Worm (Caenorhabditis elegans) whole organism, L1 larva: ENCODE results near the gene C49F5.8.

Experiments used
- C04F5.9 ChIP-seq: sonication (generic microtip); optimal IDR thresholded peaks from 2 replicates; lab custom pipeline; 2016; ENCODE audit warnings: missing genetic modification characterization, missing compliant biosample characterization
- C34B4.2 ChIP-seq: sonication (generic microtip); optimal IDR thresholded peaks from 2 replicates; lab custom pipeline; 2017; ENCODE audit warnings: mild to moderate bottlenecking, missing genetic modification characterization, missing compliant biosample characterization
- F16B12.6 ChIP-seq: fragments of 150-350 bp; optimal IDR thresholded peaks from 2 replicates; lab custom pipeline; 2014; ENCODE audit warnings: missing biosample characterization, missing genetic modification characterization
- blmp-1 ChIP-seq: fragments of 150-350 bp; optimal IDR thresholded peaks from 2 replicates; lab custom pipeline; 2014; ENCODE audit warnings: missing biosample characterization, missing genetic modification characterization
- ceh-82 ChIP-seq, 3 experiments: fragments of 150-350 bp in 1 of 3; sonication (generic microtip) in 2 of 3; optimal IDR thresholded peaks; 2 replicates each; lab custom pipeline; 2014 to 2017; ENCODE audit warnings: missing biosample characterization in 3 of 3, missing genetic modification characterization in 3 of 3
- ceh-88 ChIP-seq: fragments of 200-800 bp; sonication (Bioruptor generic); IDR thresholded peaks from 2 replicates; pipeline ENCODE4 v1.3.6; 2022; ENCODE audit warnings: missing genetic modification characterization, missing compliant biosample characterization
- ceh-90 ChIP-seq: sonication (generic microtip); optimal IDR thresholded peaks from 2 replicates; lab custom pipeline; 2016; ENCODE audit warnings: missing genetic modification characterization, missing compliant biosample characterization
- dpl-1 ChIP-seq, 3 experiments: fragments of 150-350 bp in 2 of 3; sonication (generic microtip) in 1 of 3; optimal IDR thresholded peaks; 2 replicates each; lab custom pipeline; 2014 to 2017; ENCODE audit warnings: missing biosample characterization in 3 of 3, missing genetic modification characterization in 3 of 3, missing genetic modification reagents in 3 of 3
- dsc-1 ChIP-seq: sonication (generic microtip); optimal IDR thresholded peaks from 2 replicates; lab custom pipeline; 2016; ENCODE audit warnings: mild to moderate bottlenecking, missing genetic modification characterization, missing compliant biosample characterization
- efl-1 ChIP-seq, 4 experiments: fragments of 150-350 bp; optimal IDR thresholded peaks in 3 of 4; peaks in 1 of 4; 1 replicate in 1 of 4; 2 replicates in 3 of 4; lab custom pipeline; 2014; ENCODE audit warnings: missing biosample characterization in 2 of 4, missing genetic modification characterization in 2 of 4, missing genetic modification reagents in 2 of 4
- efl-3 ChIP-seq: fragments of 200-800 bp; sonication (Bioruptor generic); optimal IDR thresholded peaks from 2 replicates; lab custom pipeline; 2018; ENCODE audit warnings: mild to moderate bottlenecking, missing genetic modification characterization, missing compliant biosample characterization
- egl-13 ChIP-seq: sonication (generic microtip); optimal IDR thresholded peaks from 2 replicates; lab custom pipeline; 2016; ENCODE audit warnings: missing genotype, missing genetic modification reagents, missing genetic modification characterization, missing compliant biosample characterization
- egl-27 ChIP-seq, 2 experiments: fragments of 150-350 bp in 1 of 2; sonication (generic microtip); optimal IDR thresholded peaks; 3 replicates each; lab custom pipeline; 2017 to 2018; ENCODE audit warnings: missing biosample characterization in 2 of 2, missing genetic modification characterization in 2 of 2, missing genetic modification reagents in 2 of 2
- elt-2 ChIP-seq: sonication (generic microtip); optimal IDR thresholded peaks from 2 replicates; lab custom pipeline; 2016; ENCODE audit warnings: missing genetic modification characterization, mild to moderate bottlenecking, inconsistent platforms, missing compliant biosample characterization, missing genetic modification reagents
- elt-3 ChIP-seq, 6 experiments: fragments of 150-350 bp in 1 of 6; sonication (generic microtip); optimal IDR thresholded peaks; 2 replicates each; lab custom pipeline; 2017 to 2018; ENCODE audit warnings: missing biosample characterization in 6 of 6, missing genetic modification characterization in 6 of 6, inconsistent platforms in 1 of 6
- fkh-10 ChIP-seq: sonication (generic microtip); optimal IDR thresholded peaks from 2 replicates; lab custom pipeline; 2017; ENCODE audit warnings: missing biosample characterization, missing genetic modification reagents, missing genetic modification characterization
- fkh-4 ChIP-seq: sonication (generic microtip); optimal IDR thresholded peaks from 2 replicates; lab custom pipeline; 2016; ENCODE audit warnings: missing compliant biosample characterization, missing genetic modification characterization, borderline replicate concordance
- fos-1 ChIP-seq: fragments of 150-350 bp; optimal IDR thresholded peaks from 2 replicates; lab custom pipeline; 2014; ENCODE audit warnings: missing biosample characterization, missing genetic modification characterization
- hlh-17 ChIP-seq: fragments of 200-800 bp; sonication (Bioruptor generic); optimal IDR thresholded peaks from 2 replicates; lab custom pipeline; 2018; ENCODE audit warnings: missing genetic modification characterization, mild to moderate bottlenecking, missing compliant biosample characterization, moderate library complexity, borderline replicate concordance
- lin-15B ChIP-seq: fragments of 150-350 bp; sonication (generic microtip); optimal IDR thresholded peaks from 3 replicates; lab custom pipeline; 2014; ENCODE audit warnings: missing biosample characterization, missing genetic modification characterization
- lsy-2 ChIP-seq, 2 experiments: fragments of 150-350 bp; optimal IDR thresholded peaks; 2 replicates each; lab custom pipeline; 2014; ENCODE audit warnings: missing biosample characterization in 2 of 2, missing genetic modification characterization in 2 of 2
- nhr-20 ChIP-seq: sonication (generic microtip); optimal IDR thresholded peaks from 2 replicates; lab custom pipeline; 2016; ENCODE audit warnings: mild to moderate bottlenecking, missing genetic modification characterization, missing compliant biosample characterization
- nhr-237 ChIP-seq: fragments of 150-350 bp; optimal IDR thresholded peaks from 2 replicates; lab custom pipeline; 2014; ENCODE audit warnings: missing biosample characterization, missing genetic modification characterization
- nhr-28 ChIP-seq: fragments of 150-350 bp; optimal IDR thresholded peaks from 2 replicates; lab custom pipeline; 2014; ENCODE audit warnings: missing biosample characterization, missing genetic modification characterization
- nhr-47 ChIP-seq: sonication (generic microtip); optimal IDR thresholded peaks from 2 replicates; lab custom pipeline; 2016; ENCODE audit warnings: mild to moderate bottlenecking, missing genetic modification characterization, moderate library complexity, missing compliant biosample characterization
- nhr-71 ChIP-seq: sonication (generic microtip); optimal IDR thresholded peaks from 2 replicates; lab custom pipeline; 2016; ENCODE audit warnings: mild to moderate bottlenecking, missing genetic modification characterization, moderate library complexity, missing compliant biosample characterization
- nhr-76 ChIP-seq: sonication (generic microtip); optimal IDR thresholded peaks from 2 replicates; lab custom pipeline; 2017; ENCODE audit warnings: missing biosample characterization, missing genetic modification characterization
- nhr-84 ChIP-seq: sonication (generic microtip); optimal IDR thresholded peaks from 2 replicates; lab custom pipeline; 2017; ENCODE audit warnings: missing biosample characterization, missing genetic modification characterization
- nhr-85 ChIP-seq: sonication (generic microtip); peaks from one replicate; lab custom pipeline; 2016; ENCODE audit warnings: missing genetic modification characterization, inconsistent platforms, missing compliant biosample characterization
- nhr-90 ChIP-seq: sonication (generic microtip); optimal IDR thresholded peaks from 2 replicates; lab custom pipeline; 2016; ENCODE audit warnings: mild to moderate bottlenecking, missing genetic modification characterization, missing compliant biosample characterization; ENCODE audit not compliant: poor library complexity
- pax-3 ChIP-seq: fragments of 200-800 bp; sonication (Bioruptor generic); optimal IDR thresholded peaks from 2 replicates; lab custom pipeline; 2018; ENCODE audit warnings: mild to moderate bottlenecking, missing genetic modification characterization, moderate library complexity, missing compliant biosample characterization
- pqm-1 ChIP-seq: sonication (generic microtip); optimal IDR thresholded peaks from 3 replicates; lab custom pipeline; 2017; ENCODE audit warnings: missing biosample characterization, missing genetic modification characterization
- skn-1 ChIP-seq: fragments of 150-350 bp; optimal IDR thresholded peaks from 2 replicates; lab custom pipeline; 2014; ENCODE audit warnings: missing biosample characterization, missing genetic modification characterization
- snpc-4 ChIP-seq: fragments of 150-350 bp; optimal IDR thresholded peaks from 2 replicates; lab custom pipeline; 2014; ENCODE audit warnings: missing biosample characterization, missing genetic modification characterization
- snu-23 ChIP-seq: sonication (generic microtip); optimal IDR thresholded peaks from 2 replicates; lab custom pipeline; 2016; ENCODE audit warnings: missing genetic modification characterization, missing compliant biosample characterization
- sptf-1 ChIP-seq: fragments of 150-350 bp; optimal IDR thresholded peaks from 2 replicates; lab custom pipeline; 2014; ENCODE audit warnings: missing biosample characterization, missing genetic modification characterization
- tbx-2 ChIP-seq: sonication (generic microtip); optimal IDR thresholded peaks from 2 replicates; lab custom pipeline; 2016; ENCODE audit warnings: missing genetic modification characterization, missing compliant biosample characterization
- tlp-1 ChIP-seq: fragments of 150-350 bp; optimal IDR thresholded peaks from 2 replicates; lab custom pipeline; 2014; ENCODE audit warnings: missing biosample characterization, missing genetic modification characterization
- unc-98 ChIP-seq: fragments of 200-800 bp; sonication (Bioruptor generic); IDR thresholded peaks from 2 replicates; pipeline ENCODE4 v1.3.6; 2022; ENCODE audit warnings: missing genetic modification characterization, missing compliant biosample characterization
- vab-15 ChIP-seq: sonication (generic microtip); optimal IDR thresholded peaks from 2 replicates; lab custom pipeline; 2017; ENCODE audit warnings: missing genotype, mild to moderate bottlenecking, missing genetic modification characterization, missing compliant biosample characterization
- zip-4 ChIP-seq: fragments of 200-800 bp; sonication (Bioruptor generic); optimal IDR thresholded peaks from 2 replicates; lab custom pipeline; 2018; ENCODE audit warnings: mild to moderate bottlenecking, missing genetic modification characterization, moderate library complexity, missing compliant biosample characterization

The C49F5.8 gene

DNA sequence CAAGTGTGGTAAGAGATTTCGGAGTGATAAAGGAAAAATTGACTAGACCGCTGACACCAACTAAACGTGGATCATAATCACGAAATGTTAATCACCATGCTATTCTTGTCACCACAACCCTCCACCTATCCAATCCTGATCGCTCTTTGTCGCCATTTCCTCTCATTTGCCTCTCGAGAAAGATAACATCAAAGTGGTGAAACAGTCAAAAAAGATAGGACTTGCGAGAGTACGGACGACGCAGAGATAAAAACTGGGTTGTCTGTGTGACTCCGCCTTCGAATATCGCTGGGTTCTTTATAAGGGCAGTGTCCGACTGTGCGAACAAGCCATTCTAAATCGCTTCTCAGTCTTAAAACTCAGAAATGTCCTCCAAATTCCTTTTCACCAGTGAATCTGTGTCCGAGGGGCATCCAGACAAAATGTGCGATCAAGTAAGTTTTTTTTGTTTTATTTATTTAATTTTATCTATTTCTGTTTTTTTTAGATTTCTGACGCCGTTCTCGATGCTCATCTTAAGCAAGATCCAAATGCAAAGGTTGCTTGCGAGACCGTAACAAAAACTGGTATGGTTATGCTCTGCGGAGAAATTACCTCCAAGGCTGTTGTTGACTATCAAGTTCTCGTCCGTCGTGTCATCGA, 5.8 kb downstream of the C49F5.8 start, which contains the start of gene sams-1 (continued):
- TF ChIP-seq unc-98 (GFP tag; lab: Robert Waterston, UW) = no peak
- no peak for TF ChIP-seq nhr-28 (tag; lab: Kevin White, UChicago)
- TF ChIP-seq nhr-71 = peak; percentile 16
- no peak for TF ChIP-seq nhr-237 (tag; lab: Kevin White, UChicago)
- no peak for TF ChIP-seq F16B12.6 (tag; lab: Kevin White, UChicago)
- TF ChIP-seq C04F5.9 (tag; lab: Kevin White, UChicago) = no peak
- no peak for TF ChIP-seq ceh-90 (tag; lab: Kevin White, UChicago)
- no peak for TF ChIP-seq pax-3 (tag; lab: Kevin White, UChicago)
- no peak for TF ChIP-seq nhr-76 (tag; lab: Kevin White, UChicago)
- no peak for TF ChIP-seq efl-3
- TF ChIP-seq lsy-2 (tag; optimal IDR thresholded peaks at IDR 0.05; lab: Kevin White, UChicago) = no peak
- TF ChIP-seq elt-2 (tag; lab: Kevin White, UChicago) = peak; percentile 50
- peak; percentile 23 for TF ChIP-seq nhr-47 (tag; lab: Kevin White, UChicago)
- no peak for TF ChIP-seq tlp-1
- no peak for TF ChIP-seq tbx-2
- TF ChIP-seq fkh-10 (GFP tag; lab: Kevin White, UChicago) = no peak
- peak in 1 of 6 experiments; percentile 59 for TF ChIP-seq elt-3 (tag; optimal IDR thresholded peaks at IDR 0.05; lab: Kevin White, UChicago)
- peak; percentile 68 for TF ChIP-seq blmp-1 (tag; lab: Kevin White, UChicago)
- TF ChIP-seq fkh-4 (tag; lab: Kevin White, UChicago) = no peak
- peak; percentile 72 for TF ChIP-seq nhr-85 (tag; lab: Kevin White, UChicago)
- no peak for TF ChIP-seq fos-1 (tag; lab: Kevin White, UChicago)
- no peak for TF ChIP-seq ceh-82 (tag; optimal IDR thresholded peaks at IDR 0.05; lab: Kevin White, UChicago)
- peak; percentile 30 for TF ChIP-seq skn-1 (tag; lab: Kevin White, UChicago)
- no peak for TF ChIP-seq dpl-1 (GFP tag; optimal IDR thresholded peaks at IDR 0.05; lab: Kevin White, UChicago)
- no peak for TF ChIP-seq C34B4.2
- no peak for TF ChIP-seq sptf-1 (tag; lab: Kevin White, UChicago)
- TF ChIP-seq egl-27 (tag; optimal IDR thresholded peaks at IDR 0.05; lab: Kevin White, UChicago) = no peak
- TF ChIP-seq vab-15 (tag; lab: Kevin White, UChicago) = no peak
- peak; percentile 39 for TF ChIP-seq snu-23 (GFP tag; lab: Kevin White, UChicago)
- no peak for TF ChIP-seq snpc-4
- no peak for TF ChIP-seq pqm-1 (tag; lab: Kevin White, UChicago)
- TF ChIP-seq nhr-90 = no peak
- TF ChIP-seq lin-15B (tag; lab: Kevin White, UChicago) = no peak
- peak; percentile 40 for TF ChIP-seq nhr-20 (tag; lab: Kevin White, UChicago)
- TF ChIP-seq hlh-17 (GFP tag; lab: Kevin White, UChicago) = no peak
- TF ChIP-seq egl-13 = no peak
- no peak for TF ChIP-seq dsc-1 (tag; lab: Kevin White, UChicago)
- TF ChIP-seq, all 84 proteins: peak for 14

DNA sequence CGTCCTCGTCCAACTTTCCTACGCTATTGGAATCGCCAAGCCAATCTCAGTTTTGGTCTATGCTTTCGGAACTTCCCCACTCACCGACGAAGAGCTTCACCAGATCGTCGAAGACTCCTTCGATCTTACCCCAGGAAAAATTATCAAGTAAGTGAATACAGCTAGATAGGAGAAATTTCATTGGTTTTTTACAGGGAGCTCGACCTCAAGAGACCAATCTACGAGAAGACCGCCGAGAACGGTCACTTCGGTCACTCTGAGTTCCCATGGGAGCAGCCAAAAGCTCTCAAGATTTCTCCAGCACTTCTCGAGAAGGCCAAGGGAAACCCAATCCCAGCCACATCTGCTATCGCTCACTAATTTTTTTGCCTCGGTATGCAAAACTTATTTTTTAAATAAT, 7.1 kb downstream of the C49F5.8 start:
- TF ChIP-seq zip-4 (no peak), nhr-84 (tag; lab: Kevin White, UChicago) (no peak), efl-1 (optimal IDR thresholded peaks at IDR 0.05; lab: Kevin White, UChicago) (no peak), efl-1 (GFP tag; optimal IDR thresholded peaks at IDR 0.05 in 1 of 2; lab: Kevin White, UChicago) (no peak), ceh-88 (GFP tag; lab: Robert Waterston, UW) (no peak), nhr-28 (tag; lab: Kevin White, UChicago) (no peak), nhr-47 (tag; lab: Kevin White, UChicago) (no peak)
